Fruit fly (Drosophila melanogaster) whole organism, embryonic: ENCODE data around the gene CG31898.

Source experiments
- ATbp ChIP-seq: fragments of 200-800 bp; sonication (Bioruptor generic); optimal IDR thresholded peaks from 2 replicates; lab custom pipeline; 2017; ENCODE audit warnings: missing biosample characterization, mild to moderate bottlenecking, missing genetic modification characterization, missing genetic modification reagents
- BtbVII ChIP-seq: fragments of 200-800 bp; sonication (Bioruptor generic); optimal IDR thresholded peaks from 3 replicates; lab custom pipeline; 2017; ENCODE audit warnings: missing biosample characterization, mild to moderate bottlenecking, missing genetic modification characterization
- C15 ChIP-seq: fragments of 200-800 bp; sonication (Bioruptor generic); IDR thresholded peaks from 3 replicates; pipeline ENCODE4 v1.3.6; 2022; ENCODE audit warnings: missing biosample characterization, missing genetic modification characterization
- CG10462 ChIP-seq: fragments of 200-800 bp; sonication (Bioruptor generic); optimal IDR thresholded peaks from 2 replicates; lab custom pipeline; 2016; ENCODE audit warnings: missing biosample characterization, missing genetic modification characterization
- CG10654 ChIP-seq: fragments of 200-800 bp; sonication (Bioruptor generic); optimal IDR thresholded peaks from 2 replicates; lab custom pipeline; 2016; ENCODE audit warnings: missing biosample characterization, missing genetic modification characterization
- CG12236 ChIP-seq: fragments of 200-800 bp; sonication (Bioruptor generic); optimal IDR thresholded peaks from 2 replicates; lab custom pipeline; 2016; ENCODE audit warnings: missing biosample characterization, missing genetic modification characterization
- CG12769 ChIP-seq: fragments of 200-800 bp; sonication (Bioruptor generic); optimal IDR thresholded peaks from 2 replicates; lab custom pipeline; 2019; ENCODE audit warnings: missing biosample characterization, mild to moderate bottlenecking, missing genetic modification characterization, moderate library complexity
- CG12942 ChIP-seq: fragments of 200-800 bp; sonication (Bioruptor generic); optimal IDR thresholded peaks from 3 replicates; lab custom pipeline; 2016; ENCODE audit warnings: missing biosample characterization, missing genetic modification characterization
- CG13894 ChIP-seq: fragments of 200-800 bp; sonication (Bioruptor generic); optimal IDR thresholded peaks from 3 replicates; lab custom pipeline; 2018; ENCODE audit warnings: missing biosample characterization, mild to moderate bottlenecking, missing genetic modification characterization, moderate library complexity
- CG15696 ChIP-seq: fragments of 200-800 bp; sonication (Bioruptor generic); optimal IDR thresholded peaks from 2 replicates; lab custom pipeline; 2019; ENCODE audit warnings: missing biosample characterization, mild to moderate bottlenecking, missing genetic modification characterization, moderate library complexity
- CG16815 ChIP-seq: fragments of 200-800 bp; sonication (Bioruptor generic); optimal IDR thresholded peaks from 3 replicates; lab custom pipeline; 2017; ENCODE audit warnings: missing biosample characterization, mild to moderate bottlenecking, missing genetic modification characterization
- CG17359 ChIP-seq: fragments of 200-800 bp; sonication (Bioruptor generic); optimal IDR thresholded peaks from 3 replicates; lab custom pipeline; 2018; ENCODE audit warnings: missing biosample characterization, mild to moderate bottlenecking, missing genetic modification characterization, moderate library complexity
- CG18599 ChIP-seq: fragments of 200-800 bp; sonication (Bioruptor generic); optimal IDR thresholded peaks from 3 replicates; lab custom pipeline; 2017; ENCODE audit warnings: missing biosample characterization, missing genetic modification characterization, mild to moderate bottlenecking, moderate library complexity, missing genetic modification reagents
- CG31224 ChIP-seq: fragments of 200-800 bp; sonication (Bioruptor generic); IDR thresholded peaks from 2 replicates; pipeline ENCODE4 v1.3.6; 2022; ENCODE audit warnings: missing biosample characterization, missing genetic modification characterization
- CG32772 ChIP-seq: fragments of 200-800 bp; sonication (Bioruptor generic); IDR thresholded peaks from 2 replicates; pipeline ENCODE4 v1.3.6; 2022; ENCODE audit warnings: missing biosample characterization, missing genetic modification characterization
- CG3838 ChIP-seq: fragments of 200-800 bp; sonication (Bioruptor generic); optimal IDR thresholded peaks from 3 replicates; lab custom pipeline; 2016; ENCODE audit warnings: missing biosample characterization, missing genetic modification characterization
- CG43689 ChIP-seq: fragments of 200-800 bp; sonication (Bioruptor generic); IDR thresholded peaks from 2 replicates; pipeline ENCODE4 v1.3.6; 2022; ENCODE audit warnings: missing biosample characterization, missing genetic modification characterization
- CG4404 ChIP-seq: fragments of 200-800 bp; sonication (Bioruptor generic); IDR thresholded peaks from 2 replicates; pipeline ENCODE4 v1.3.6; 2022; ENCODE audit warnings: missing biosample characterization, missing genetic modification characterization
- CG6175 ChIP-seq: fragments of 200-800 bp; sonication (Bioruptor generic); IDR thresholded peaks from 3 replicates; pipeline ENCODE4 v1.3.6; 2022; ENCODE audit warnings: missing biosample characterization, missing genetic modification characterization
- CG6272 ChIP-seq: fragments of 200-800 bp; sonication (Bioruptor generic); IDR thresholded peaks from 2 replicates; pipeline ENCODE4 v1.3.6; 2022; ENCODE audit warnings: missing biosample characterization, missing genetic modification characterization
- CG7928 ChIP-seq: fragments of 200-800 bp; sonication (Bioruptor generic); optimal IDR thresholded peaks from 2 replicates; lab custom pipeline; 2017; ENCODE audit warnings: missing biosample characterization, mild to moderate bottlenecking, missing genetic modification characterization
- CG8290 ChIP-seq, 3 experiments: fragments of 200-800 bp; sonication (Bioruptor generic); optimal IDR thresholded peaks; 2 replicates each; lab custom pipeline; 2016 to 2019; ENCODE audit warnings: missing biosample characterization in 3 of 3, missing genetic modification characterization in 3 of 3, mild to moderate bottlenecking in 2 of 3, moderate library complexity in 1 of 3
- Fer1 ChIP-seq: fragments of 200-800 bp; sonication (Bioruptor generic); optimal IDR thresholded peaks from 2 replicates; lab custom pipeline; 2017; ENCODE audit warnings: missing biosample characterization, mild to moderate bottlenecking, missing genetic modification characterization
- Hmx ChIP-seq: fragments of 200-800 bp; sonication (Bioruptor generic); optimal IDR thresholded peaks from 2 replicates; lab custom pipeline; 2016; ENCODE audit warnings: missing biosample characterization, missing genetic modification characterization
- NfI ChIP-seq: fragments of 200-800 bp; sonication (Bioruptor generic); optimal IDR thresholded peaks from 3 replicates; lab custom pipeline; 2018; ENCODE audit warnings: missing biosample characterization, mild to moderate bottlenecking, missing genetic modification characterization, moderate library complexity
- Optix ChIP-seq: fragments of 200-800 bp; sonication (Bioruptor generic); IDR thresholded peaks from 3 replicates; pipeline ENCODE4 v1.3.6; 2022; ENCODE audit warnings: missing biosample characterization, missing genetic modification characterization
- Ptx1 ChIP-seq: fragments of 200-800 bp; sonication (Bioruptor generic); IDR thresholded peaks from 2 replicates; pipeline ENCODE4 v1.3.6; 2022; ENCODE audit warnings: missing biosample characterization, missing genetic modification characterization
- Sin3A ChIP-seq: fragments of >200 bp; optimal IDR thresholded peaks from 2 replicates; lab custom pipeline; 2018
- Sox100B ChIP-seq: fragments of 200-800 bp; sonication (Bioruptor generic); optimal IDR thresholded peaks from 3 replicates; lab custom pipeline; 2018; ENCODE audit warnings: missing biosample characterization, mild to moderate bottlenecking, missing genetic modification characterization
- ara ChIP-seq: fragments of 200-800 bp; sonication (Bioruptor generic); IDR thresholded peaks from 2 replicates; pipeline ENCODE4 v1.3.6; 2022; ENCODE audit warnings: missing biosample characterization, missing genetic modification characterization
- az2 ChIP-seq: fragments of 200-800 bp; sonication (Bioruptor generic); optimal IDR thresholded peaks from 3 replicates; lab custom pipeline; 2016; ENCODE audit warnings: missing biosample characterization, missing genetic modification characterization
- cwo ChIP-seq: fragments of 200-800 bp; sonication (Bioruptor generic); optimal IDR thresholded peaks from 3 replicates; lab custom pipeline; 2017; ENCODE audit warnings: missing biosample characterization, missing genetic modification characterization, mild to moderate bottlenecking, moderate library complexity, missing genetic modification reagents
- da ChIP-seq: fragments of 200-800 bp; sonication (Bioruptor generic); optimal IDR thresholded peaks from 2 replicates; lab custom pipeline; 2016; ENCODE audit warnings: missing biosample characterization, missing genetic modification characterization
- dimm ChIP-seq: fragments of 200-800 bp; sonication (Bioruptor generic); IDR thresholded peaks from 2 replicates; pipeline ENCODE4 v1.3.6; 2022; ENCODE audit warnings: missing biosample characterization, missing genetic modification characterization
- dysf ChIP-seq: fragments of 200-800 bp; sonication (Bioruptor generic); IDR thresholded peaks from 3 replicates; pipeline ENCODE4 v1.3.6; 2022; ENCODE audit warnings: missing biosample characterization, missing genetic modification characterization
- exex ChIP-seq: fragments of 200-800 bp; sonication (Bioruptor generic); optimal IDR thresholded peaks from 4 replicates; lab custom pipeline; 2018; ENCODE audit warnings: missing biosample characterization, mild to moderate bottlenecking, missing genetic modification characterization, moderate library complexity
- fd102C ChIP-seq: fragments of 200-800 bp; sonication (Bioruptor generic); optimal IDR thresholded peaks from 2 replicates; lab custom pipeline; 2018; ENCODE audit warnings: missing biosample characterization, mild to moderate bottlenecking, missing genetic modification characterization, moderate library complexity
- gfzf ChIP-seq: fragments of 200-800 bp; sonication (Bioruptor generic); optimal IDR thresholded peaks from 2 replicates; lab custom pipeline; 2016; ENCODE audit warnings: missing biosample characterization, mild to moderate bottlenecking, missing genetic modification characterization, moderate library complexity
- jigr1 ChIP-seq: fragments of 200-800 bp; sonication (Bioruptor generic); IDR thresholded peaks from 3 replicates; pipeline ENCODE4 v1.3.6; 2022; ENCODE audit warnings: missing biosample characterization, missing genetic modification characterization
- lmd ChIP-seq: fragments of 200-800 bp; sonication (Bioruptor generic); IDR thresholded peaks from 2 replicates; pipeline ENCODE4 v1.3.6; 2022; ENCODE audit warnings: missing biosample characterization, missing genetic modification characterization
- lov ChIP-seq, 2 experiments: fragments of 200-800 bp in 1 of 2; fragments of >200 bp in 1 of 2; sonication (Bioruptor generic) in 1 of 2; IDR thresholded peaks in 1 of 2; optimal IDR thresholded peaks in 1 of 2; 2 replicates in 1 of 2; 3 replicates in 1 of 2; pipeline versions ENCODE4 v1.3.6 to Lab custom; 2017 to 2022; ENCODE audit warnings: missing biosample characterization in 1 of 2, missing genetic modification characterization in 1 of 2
- onecut ChIP-seq: fragments of 200-800 bp; sonication (Bioruptor generic); IDR thresholded peaks from 2 replicates; pipeline ENCODE4 v1.3.6; 2022; ENCODE audit warnings: missing biosample characterization, missing genetic modification characterization
- pb ChIP-seq: fragments of 200-800 bp; sonication (Bioruptor generic); optimal IDR thresholded peaks from 3 replicates; lab custom pipeline; 2016; ENCODE audit warnings: missing biosample characterization, missing genetic modification characterization
- rib ChIP-seq: fragments of 200-800 bp; sonication (Bioruptor generic); IDR thresholded peaks from 2 replicates; pipeline ENCODE4 v1.3.6; 2022; ENCODE audit warnings: missing biosample characterization, missing genetic modification characterization
- salm ChIP-seq: fragments of 200-800 bp; sonication (Bioruptor generic); optimal IDR thresholded peaks from 2 replicates; lab custom pipeline; 2018; ENCODE audit warnings: missing biosample characterization, mild to moderate bottlenecking, missing genetic modification characterization
- sd ChIP-seq: fragments of 200-800 bp; sonication (Bioruptor generic); optimal IDR thresholded peaks from 3 replicates; lab custom pipeline; 2018; ENCODE audit warnings: missing biosample characterization, mild to moderate bottlenecking, missing genetic modification characterization, moderate library complexity
- sima ChIP-seq: fragments of 200-800 bp; sonication (Bioruptor generic); optimal IDR thresholded peaks from 2 replicates; lab custom pipeline; 2016; ENCODE audit warnings: missing biosample characterization, missing genetic modification characterization
- ttk ChIP-seq: fragments of 200-800 bp; sonication (Bioruptor generic); IDR thresholded peaks from 2 replicates; pipeline ENCODE4 v2.1.2; 2022; ENCODE audit warnings: missing biosample characterization, missing genetic modification characterization
- unpg ChIP-seq: fragments of 200-800 bp; sonication (Bioruptor generic); optimal IDR thresholded peaks from 3 replicates; lab custom pipeline; 2018; ENCODE audit warnings: missing biosample characterization, mild to moderate bottlenecking, missing genetic modification characterization, moderate library complexity
- z ChIP-seq: fragments of 200-800 bp; sonication (Bioruptor generic); IDR thresholded peaks from 3 replicates; pipeline ENCODE4 v1.3.6; 2022; ENCODE audit warnings: missing biosample characterization, missing genetic modification characterization

Gene CG31898

dm6 chr2L:8384108-8384601 lies 16.1 kb upstream of the CG31898 start, which contains the start of the genes Dad1 and CG13384 (continued):
- TF ChIP-seq CG17359 (tag; lab: Kevin White, UChicago) (peak; percentile 92), onecut (GFP tag; lab: Robert Waterston, UW) (peak; percentile 71), C15 (GFP tag; lab: Robert Waterston, UW) (peak; percentile 68; the same call in 1 of the 3 replicates), Sox100B (GFP tag; lab: Kevin White, UChicago) (peak; percentile 93), dysf (GFP tag; lab: Robert Waterston, UW) (peak; percentile 96), sd (tag; lab: Kevin White, UChicago) (no peak), CG43689 (GFP tag; lab: Robert Waterston, UW) (peak; percentile 72), CG10462 (GFP tag; lab: Kevin White, UChicago) (peak; percentile 81), salm (tag; lab: Kevin White, UChicago) (peak; percentile 87), CG8290 (GFP tag; optimal IDR thresholded peaks at IDR 0.05; lab: Kevin White, UChicago) (peak; percentile 76), CG8290 (tag; optimal IDR thresholded peaks at IDR 0.05; lab: Kevin White, UChicago) (peak in 1 of 2 experiments; percentile 36), lov (optimal IDR thresholded peaks at IDR 0.05; lab: Kevin White, UChicago) (no peak), lov (GFP tag; IDR thresholded peaks at IDR 0.05; lab: Robert Waterston, UW) (no peak), gfzf (GFP tag; lab: Kevin White, UChicago) (peak; percentile 65), CG16815 (peak; percentile 92), jigr1 (GFP tag; lab: Robert Waterston, UW) (peak; percentile 73; the same call in 2 of the 3 replicates), pb (no peak), CG7928 (GFP tag; lab: Kevin White, UChicago) (peak; percentile 60), Sin3A (lab: Kevin White, UChicago) (no peak), unpg (GFP tag; lab: Kevin White, UChicago) (peak; percentile 93), z (GFP tag; lab: Robert Waterston, UW) (no peak), NfI (GFP tag; lab: Kevin White, UChicago) (peak; percentile 91), fd102C (GFP tag; lab: Kevin White, UChicago) (peak; percentile 55), CG31224 (GFP tag; lab: Robert Waterston, UW) (peak; percentile 85), lmd (GFP tag; lab: Robert Waterston, UW) (peak; percentile 93), cwo (GFP tag; lab: Kevin White, UChicago) (peak; percentile 90), Hmx (peak; percentile 63), ara (GFP tag; lab: Robert Waterston, UW) (peak; percentile 84), CG15696 (tag; lab: Kevin White, UChicago) (peak; percentile 94), BtbVII (GFP tag; lab: Kevin White, UChicago) (peak; percentile 89), ttk (GFP tag; lab: Robert Waterston, UW) (peak; percentile 81), CG6175 (GFP tag; lab: Robert Waterston, UW) (peak; percentile 80; the same call in 2 of the 3 replicates), CG12769 (peak; percentile 6), CG12942 (peak; percentile 86), CG6272 (peak; percentile 90), da (GFP tag; lab: Kevin White, UChicago) (no peak), Ptx1 (GFP tag; lab: Robert Waterston, UW) (peak; percentile 97), Fer1 (GFP tag; lab: Kevin White, UChicago) (peak; percentile 95), CG10654 (GFP tag; lab: Kevin White, UChicago) (peak; percentile 80), CG12236 (GFP tag; lab: Kevin White, UChicago) (no peak), exex (peak; percentile 90), ATbp (GFP tag; lab: Kevin White, UChicago) (peak; percentile 84), Optix (GFP tag; lab: Robert Waterston, UW) (no peak), CG18599 (GFP tag; lab: Kevin White, UChicago) (peak; percentile 96), sima (GFP tag; lab: Kevin White, UChicago) (no peak), CG32772 (GFP tag; lab: Robert Waterston, UW) (peak; percentile 93), az2 (GFP tag; lab: Kevin White, UChicago) (peak; percentile 92), dimm (GFP tag; lab: Robert Waterston, UW) (peak; percentile 58), CG4404 (GFP tag; lab: Robert Waterston, UW) (peak; percentile 91), rib (peak; percentile 88), CG13894 (peak; percentile 96), CG3838 (peak; percentile 60)
